In the genomic region with DNA sequence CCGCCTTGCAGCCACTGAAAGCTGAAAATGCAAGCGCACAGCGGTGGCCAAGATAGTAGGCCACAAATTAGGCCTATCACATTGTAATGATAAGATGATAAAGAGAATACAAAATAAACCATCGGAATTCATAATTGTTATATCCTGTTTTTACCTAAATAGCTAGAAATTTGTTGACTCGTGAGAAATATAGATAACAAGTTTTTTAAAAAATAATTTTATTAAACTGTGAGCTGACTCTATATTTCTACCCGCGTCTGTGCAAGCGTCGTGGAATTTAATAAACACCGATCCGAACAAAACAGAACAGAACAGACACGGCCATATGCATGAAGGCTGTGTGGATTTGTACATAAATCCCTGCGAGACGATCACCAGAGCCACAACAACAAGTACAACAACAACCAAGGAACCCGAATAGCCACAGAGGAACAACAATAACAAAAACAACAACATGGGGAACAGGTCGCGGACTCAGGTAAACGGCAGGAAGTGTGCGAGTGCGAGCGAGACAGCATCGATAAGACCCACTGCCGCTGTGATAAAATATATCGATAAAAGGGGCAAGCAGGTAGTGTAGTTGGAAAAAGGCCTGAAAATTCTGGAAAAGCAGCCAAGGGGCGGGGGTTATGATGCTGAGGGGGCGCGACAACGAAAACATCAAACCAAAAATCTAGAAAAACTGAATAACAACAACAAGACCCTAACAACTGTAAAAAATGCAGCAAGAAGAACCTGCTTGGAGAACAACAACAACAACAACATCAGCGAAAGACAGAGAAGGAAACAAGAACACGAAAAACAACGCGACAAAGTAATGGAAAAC, we compare ENCODE assay signal across 2 fruit fly cellular contexts.
TF ChIP-seq lines count a peak whose summit lies in the region.

No protein-coding gene starts in this region.

TF ChIP-seq in whole organism, embryonic, 481 proteins besides CTCF, POLR2A, EP300 and RAD21 (continued from another document and continues in another):
- TF ChIP-seq CG2889 (GFP tag; IDR thresholded peaks at IDR 0.05; lab: Robert Waterston, UW), result 0 out of 3 replicates have a peak, but pooled peaks have one; percentile 20
- peak in 1 of 2 experiments; percentile 30 for TF ChIP-seq tll (GFP tag; optimal IDR thresholded peaks at IDR 0.05; lab: Kevin White, UChicago)
- 0 out of 2 replicates have a peak, but pooled peaks have one; percentile 10 for TF ChIP-seq GATAe (GFP tag; conservative IDR thresholded peaks at IDR 0.05; lab: Robert Waterston, UW)
- TF ChIP-seq maf-S (GFP tag; optimal IDR thresholded peaks at IDR 0.05; lab: Kevin White, UChicago), result peak; percentile 61
- peak; percentile 3 for TF ChIP-seq Myb (GFP tag; optimal IDR thresholded peaks at IDR 0.05; lab: Kevin White, UChicago)
- TF ChIP-seq CG15514 (GFP tag; optimal IDR thresholded peaks at IDR 0.05; lab: Kevin White, UChicago), result peak; percentile 29
- TF ChIP-seq CG12391 (tag; optimal IDR thresholded peaks at IDR 0.05; lab: Kevin White, UChicago), result peak; percentile 94
- TF ChIP-seq sima (GFP tag; optimal IDR thresholded peaks at IDR 0.05; lab: Kevin White, UChicago), result peak; percentile 9
- TF ChIP-seq CG8290 (GFP tag; optimal IDR thresholded peaks at IDR 0.05; lab: Kevin White, UChicago), result peak; percentile 79
- TF ChIP-seq CG8290 (tag; optimal IDR thresholded peaks at IDR 0.05; lab: Kevin White, UChicago), result peak; percentile 19 to 88
- TF ChIP-seq CHES-1-like (GFP tag; optimal IDR thresholded peaks at IDR 0.05; lab: Kevin White, UChicago), result no peak
- no peak for TF ChIP-seq mld (GFP tag; IDR thresholded peaks at IDR 0.05; lab: Robert Waterston, UW; ENCODE audit: partially characterized antibody)
- TF ChIP-seq repo (GFP tag; optimal IDR thresholded peaks at IDR 0.05; lab: Kevin White, UChicago), result peak; percentile 42
- no peak for TF ChIP-seq pita (GFP tag; optimal IDR thresholded peaks at IDR 0.05; lab: Kevin White, UChicago)
- peak; percentile 95 for TF ChIP-seq CG15696 (tag; optimal IDR thresholded peaks at IDR 0.05; lab: Kevin White, UChicago)
- TF ChIP-seq gce (GFP tag; IDR thresholded peaks at IDR 0.05; lab: Robert Waterston, UW), result peak; percentile 77; the same call in 2 of the 3 replicates
- peak; percentile 52 for TF ChIP-seq Bteb2 (GFP tag; optimal IDR thresholded peaks at IDR 0.05; lab: Kevin White, UChicago)
- TF ChIP-seq ci (GFP tag; IDR thresholded peaks at IDR 0.05; lab: Robert Waterston, UW), result peak; percentile 93
- TF ChIP-seq CG32767 (GFP tag; IDR thresholded peaks at IDR 0.05; lab: Robert Waterston, UW), result peak; percentile 89
- peak; percentile 84 for TF ChIP-seq CG12219 (GFP tag; optimal IDR thresholded peaks at IDR 0.05; lab: Kevin White, UChicago)
- TF ChIP-seq CG34422 (GFP tag; IDR thresholded peaks at IDR 0.05; lab: Robert Waterston, UW), result peak; percentile 82
- TF ChIP-seq Dref (GFP tag; IDR thresholded peaks at IDR 0.05; lab: Robert Waterston, UW), result no peak
- peak; percentile 62 for TF ChIP-seq CG10147 (GFP tag; optimal IDR thresholded peaks at IDR 0.05; lab: Kevin White, UChicago)
- no peak for TF ChIP-seq pfk (GFP tag; optimal IDR thresholded peaks at IDR 0.05; lab: Kevin White, UChicago)
- TF ChIP-seq Dip3 (GFP tag; optimal IDR thresholded peaks at IDR 0.05; lab: Kevin White, UChicago), result no peak
- peak; percentile 17 for TF ChIP-seq fd3F (GFP tag; optimal IDR thresholded peaks at IDR 0.05; lab: Kevin White, UChicago)
- no peak for TF ChIP-seq pan (optimal IDR thresholded peaks at IDR 0.05; lab: Kevin White, UChicago)
- TF ChIP-seq pan (GFP tag; optimal IDR thresholded peaks at IDR 0.05 in 1 of 2, IDR thresholded peaks at IDR 0.05 in 1 of 2), result peak in 1 of 2 experiments; percentile 77
- TF ChIP-seq hbn (GFP tag; IDR thresholded peaks at IDR 0.05; lab: Robert Waterston, UW; ENCODE audit: partially characterized antibody), result no peak
- peak; percentile 95 for TF ChIP-seq CG8924 (tag; optimal IDR thresholded peaks at IDR 0.05; lab: Kevin White, UChicago)
- peak in 1 of 2 experiments; percentile 81 for TF ChIP-seq Eip74EF (GFP tag; optimal IDR thresholded peaks at IDR 0.05; lab: Kevin White, UChicago)
- TF ChIP-seq CG7271 (tag; optimal IDR thresholded peaks at IDR 0.05; lab: Kevin White, UChicago), result peak; percentile 92
- TF ChIP-seq p53 (GFP tag; optimal IDR thresholded peaks at IDR 0.05; lab: Kevin White, UChicago), result peak; percentile 6
- TF ChIP-seq CG4360 (GFP tag; IDR thresholded peaks at IDR 0.05; lab: Robert Waterston, UW), result peak; percentile 100
- TF ChIP-seq Atf3 (GFP tag; optimal IDR thresholded peaks at IDR 0.05; lab: Kevin White, UChicago), result peak; percentile 67
- TF ChIP-seq CG2129 (GFP tag; IDR thresholded peaks at IDR 0.05; lab: Robert Waterston, UW; ENCODE audit: partially characterized antibody), result no peak
- TF ChIP-seq Hmr (GFP tag; optimal IDR thresholded peaks at IDR 0.05; lab: Kevin White, UChicago), result peak; percentile 56
- TF ChIP-seq CG4617 (GFP tag; optimal IDR thresholded peaks at IDR 0.05; lab: Kevin White, UChicago; ENCODE audit: borderline replicate concordance), result peak; percentile 37
- peak; percentile 80 for TF ChIP-seq Side (GFP tag; optimal IDR thresholded peaks at IDR 0.05; lab: Kevin White, UChicago)
- TF ChIP-seq CG13296 (GFP tag; optimal IDR thresholded peaks at IDR 0.05; lab: Kevin White, UChicago), result peak; percentile 52
- peak; percentile 75 for TF ChIP-seq fd102C (GFP tag; optimal IDR thresholded peaks at IDR 0.05; lab: Kevin White, UChicago)
- TF ChIP-seq stc (GFP tag; IDR thresholded peaks at IDR 0.05; lab: Robert Waterston, UW), result peak; percentile 70
- peak; percentile 91 for TF ChIP-seq lbe (GFP tag; optimal IDR thresholded peaks at IDR 0.05; lab: Kevin White, UChicago)
- no peak for TF ChIP-seq psq (GFP tag; optimal IDR thresholded peaks at IDR 0.05; lab: Kevin White, UChicago)
- peak; percentile 68 for TF ChIP-seq CG30431 (GFP tag; optimal IDR thresholded peaks at IDR 0.05; lab: Kevin White, UChicago)
- TF ChIP-seq dati (GFP tag; IDR thresholded peaks at IDR 0.05; lab: Robert Waterston, UW), result 0 out of 2 replicates have a peak, but pooled peaks have one; percentile 56
- TF ChIP-seq hth (optimal IDR thresholded peaks at IDR 0.05; lab: Kevin White, UChicago), result no peak
- TF ChIP-seq CG6765 (GFP tag; optimal IDR thresholded peaks at IDR 0.05; lab: Kevin White, UChicago), result no peak
- peak; percentile 74 for TF ChIP-seq B-H1 (GFP tag; IDR thresholded peaks at IDR 0.05; lab: Robert Waterston, UW)
- TF ChIP-seq Antp (GFP tag; optimal IDR thresholded peaks at IDR 0.05; lab: Kevin White, UChicago), result peak; percentile 65
- peak; percentile 54 for TF ChIP-seq Sry-β (GFP tag; optimal IDR thresholded peaks at IDR 0.05; lab: Kevin White, UChicago)
- TF ChIP-seq CG5953 (GFP tag; IDR thresholded peaks at IDR 0.05; lab: Robert Waterston, UW), result no peak; the same call in 1 of the 2 replicates
- peak; percentile 76 for TF ChIP-seq Usf (GFP tag; optimal IDR thresholded peaks at IDR 0.05; lab: Kevin White, UChicago)
- TF ChIP-seq cas (GFP tag; IDR thresholded peaks at IDR 0.05; lab: Robert Waterston, UW), result no peak
- TF ChIP-seq tna (GFP tag; IDR thresholded peaks at IDR 0.05; lab: Robert Waterston, UW; ENCODE audit: partially characterized antibody), result no peak
- TF ChIP-seq Elba2 (GFP tag; optimal IDR thresholded peaks at IDR 0.05; lab: Kevin White, UChicago), result peak; percentile 45
- TF ChIP-seq CG4404 (GFP tag; IDR thresholded peaks at IDR 0.05; lab: Robert Waterston, UW), result peak; percentile 86
- peak; percentile 80 for TF ChIP-seq CG9437 (GFP tag; optimal IDR thresholded peaks at IDR 0.05; lab: Kevin White, UChicago)

TF ChIP-seq in whole organism, prepupa, 60 proteins besides CTCF, POLR2A, EP300 and RAD21 (continued from another document):
- peak; percentile 98 for TF ChIP-seq esn (GFP tag; optimal IDR thresholded peaks at IDR 0.05; lab: Kevin White, UChicago)
- TF ChIP-seq CG31627 (GFP tag; optimal IDR thresholded peaks at IDR 0.05; lab: Kevin White, UChicago), result peak; percentile 97
- peak; percentile 96 for TF ChIP-seq Ets96B (tag; optimal IDR thresholded peaks at IDR 0.05; lab: Kevin White, UChicago)
- TF ChIP-seq net (GFP tag; optimal IDR thresholded peaks at IDR 0.05; lab: Kevin White, UChicago), result peak; percentile 93
- peak; percentile 90 for TF ChIP-seq eg (GFP tag; IDR thresholded peaks at IDR 0.05; lab: Robert Waterston, UW)
- TF ChIP-seq CG11902 (GFP tag; optimal IDR thresholded peaks at IDR 0.05; lab: Kevin White, UChicago), result peak; percentile 83
- peak; percentile 96 for TF ChIP-seq acj6 (GFP tag; optimal IDR thresholded peaks at IDR 0.05; lab: Kevin White, UChicago)
- TF ChIP-seq lz (GFP tag; optimal IDR thresholded peaks at IDR 0.05; lab: Kevin White, UChicago), result peak; percentile 97
- peak; percentile 97 for TF ChIP-seq Met (GFP tag; optimal IDR thresholded peaks at IDR 0.05; lab: Kevin White, UChicago)
- TF ChIP-seq CG15336 (GFP tag; IDR thresholded peaks at IDR 0.05; lab: Robert Waterston, UW), result peak; percentile 96
- peak; percentile 69 for TF ChIP-seq dac (GFP tag; optimal IDR thresholded peaks at IDR 0.05; lab: Kevin White, UChicago)
- TF ChIP-seq Gug (GFP tag; IDR thresholded peaks at IDR 0.05; lab: Robert Waterston, UW), result peak; percentile 83
- peak; percentile 79 for TF ChIP-seq CG4318 (GFP tag; optimal IDR thresholded peaks at IDR 0.05; lab: Kevin White, UChicago)
- peak; percentile 98 for TF ChIP-seq topi (GFP tag; optimal IDR thresholded peaks at IDR 0.05; lab: Kevin White, UChicago)
